Worm (Caenorhabditis elegans): Measurements from ENCODE around the gene idpp-16.

The idpp-16 gene

ce11 chrV:11631128-11631527, 24.8 kb upstream of the idpp-16 start:
- TF ChIP-seq Y95B8A.8 (GFP tag; IDR thresholded peaks at IDR 0.05), result no peak
- TF ChIP-seq F23B12.7 (tag; optimal IDR thresholded peaks at IDR 0.05; ENCODE audit: insufficient read depth), result no peak
- TF ChIP-seq B0261.1 (tag; optimal IDR thresholded peaks at IDR 0.05), result no peak
- TF ChIP-seq cebp-1 (GFP tag; IDR thresholded peaks at IDR 0.05), result no peak
- TF ChIP-seq cebp-1 (tag; optimal IDR thresholded peaks at IDR 0.05), result peak; percentile 66
- TF ChIP-seq unc-62 (GFP tag; optimal IDR thresholded peaks at IDR 0.05), result no peak
- no peak for TF ChIP-seq F37B4.10 (GFP tag; IDR thresholded peaks at IDR 0.05)
- TF ChIP-seq ceh-27 (GFP tag; optimal IDR thresholded peaks at IDR 0.05), result no peak
- no peak for TF ChIP-seq Y56A3A.18 (GFP tag; IDR thresholded peaks at IDR 0.05)
- TF ChIP-seq dpl-1 (GFP tag; optimal IDR thresholded peaks at IDR 0.05), result no peak
- TF ChIP-seq aptf-3 (GFP tag; IDR thresholded peaks at IDR 0.05), result 0 out of 2 replicates have a peak, but pooled peaks have one; percentile 56
- TF ChIP-seq lin-35 (GFP tag; optimal IDR thresholded peaks at IDR 0.05), result peak in 1 of 3 experiments; percentile 30
- TF ChIP-seq ceh-58 (GFP tag; IDR thresholded peaks at IDR 0.05), result no peak

ce11 chrV:11629222-11630026, 23.1 kb upstream of the idpp-16 start, which contains the start of gene F35B12.10:
TSS of gene F35B12.10 (minus strand) at chrV:11629272.
- TF ChIP-seq B0261.1 (tag; optimal IDR thresholded peaks at IDR 0.05), result no peak
- TF ChIP-seq snpc-4 (GFP tag; optimal IDR thresholded peaks at IDR 0.05), result no peak
- peak in 1 of 4 experiments; percentile 7 for TF ChIP-seq snpc-4 (tag; optimal IDR thresholded peaks at IDR 0.05)
- no peak for TF ChIP-seq somi-1 (GFP tag; optimal IDR thresholded peaks at IDR 0.05)
- TF ChIP-seq xnd-1 (tag; optimal IDR thresholded peaks at IDR 0.05), result no peak
- TF ChIP-seq nhr-90 (tag; optimal IDR thresholded peaks at IDR 0.05), result peak; percentile 19
- TF ChIP-seq madf-8 (GFP tag; conservative IDR thresholded peaks at IDR 0.05), result no peak
- peak; percentile 59 for TF ChIP-seq ets-4 (GFP tag; optimal IDR thresholded peaks at IDR 0.05)
- TF ChIP-seq dox-1 (GFP tag; IDR thresholded peaks at IDR 0.05), result peak; percentile 69
- no peak for TF ChIP-seq madf-10 (tag; optimal IDR thresholded peaks at IDR 0.05)
- TF ChIP-seq nfya-2 (GFP tag; IDR thresholded peaks at IDR 0.05), result no peak
- no peak for TF ChIP-seq rec-8 (tag; optimal IDR thresholded peaks at IDR 0.05)
- TF ChIP-seq atf-7 (tag; optimal IDR thresholded peaks at IDR 0.05), result peak; percentile 37
- TF ChIP-seq snpc-1.3 (tag; optimal IDR thresholded peaks at IDR 0.05; ENCODE audit: insufficient read depth), result no peak
- no peak for TF ChIP-seq ekl-4 (GFP tag; IDR thresholded peaks at IDR 0.05)
- TF ChIP-seq B0336.3 (GFP tag; IDR thresholded peaks at IDR 0.05), result peak; percentile 56; the same call in 1 of the 2 replicates
- no peak for TF ChIP-seq ztf-25 (GFP tag; IDR thresholded peaks at IDR 0.05)
- peak; percentile 40 for TF ChIP-seq tbp1 (GFP tag; optimal IDR thresholded peaks at IDR 0.05)
- TF ChIP-seq aptf-3 (GFP tag; IDR thresholded peaks at IDR 0.05), result no peak
- peak; percentile 36; the same call in 1 of the 2 replicates for TF ChIP-seq cebp-1 (GFP tag; IDR thresholded peaks at IDR 0.05)
- TF ChIP-seq cebp-1 (tag; optimal IDR thresholded peaks at IDR 0.05), result peak; percentile 23
- TF ChIP-seq nhr-80 (tag; optimal IDR thresholded peaks at IDR 0.05), result peak; percentile 98
- TF ChIP-seq let-607 (tag; optimal IDR thresholded peaks at IDR 0.05), result peak in 1 of 2 experiments; percentile 41
- peak; percentile 13 for TF ChIP-seq attf-5 (GFP tag; optimal IDR thresholded peaks at IDR 0.05)
- TF ChIP-seq K12H6.12 (tag; optimal IDR thresholded peaks at IDR 0.05), result no peak

DNA sequence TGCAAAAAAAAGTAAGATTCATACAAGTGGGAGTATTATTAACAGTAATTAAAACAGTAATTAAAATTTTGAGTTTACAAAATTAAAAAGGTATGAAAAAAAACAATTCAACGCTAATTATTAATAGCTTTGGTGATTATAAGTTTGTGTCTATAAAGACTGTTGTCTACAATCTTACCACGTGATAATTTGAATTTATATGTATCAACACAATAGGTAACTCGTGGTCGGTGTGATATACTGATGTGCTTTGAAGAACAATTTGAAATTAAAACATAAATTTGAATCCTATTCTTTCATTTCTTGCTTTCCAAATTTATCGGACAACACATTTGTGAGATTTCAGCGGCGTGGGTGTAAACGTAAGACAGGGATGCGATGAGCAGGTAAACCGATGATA, 21.5 kb upstream of the idpp-16 start:
- TF ChIP-seq nhr-179 (tag; optimal IDR thresholded peaks at IDR 0.05) (no peak), nhr-27 (tag; optimal IDR thresholded peaks at IDR 0.05) (no peak), lag-1 (GFP tag; IDR thresholded peaks at IDR 0.05) (no peak)
